Worm (Caenorhabditis elegans): Measurements from ENCODE around the gene erd-2.2.

DNA sequence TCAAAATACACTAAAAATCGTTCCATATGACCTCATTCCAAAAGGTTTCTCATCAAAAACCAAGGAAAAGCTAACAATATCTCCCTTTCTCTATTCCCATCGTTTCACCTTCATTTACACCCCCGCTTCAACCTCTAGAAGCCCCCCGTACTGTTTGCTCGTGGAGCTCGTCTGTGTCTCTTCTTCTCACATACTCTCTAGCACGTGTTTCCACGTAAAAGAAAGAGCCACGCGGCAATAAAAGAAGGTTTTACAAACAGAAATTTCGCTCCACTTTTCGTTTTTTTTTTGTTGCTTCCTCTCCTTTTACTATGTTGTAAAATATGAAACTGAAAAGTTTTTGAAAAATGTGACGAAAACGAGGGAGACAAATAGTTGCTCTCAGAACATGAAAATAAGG, 13.9 kb upstream of the erd-2.2 start:
- TF ChIP-seq nhr-28 (tag; optimal IDR thresholded peaks at IDR 0.05), result no peak
- no peak for TF ChIP-seq ztf-11 (tag; optimal IDR thresholded peaks at IDR 0.05)
- TF ChIP-seq nhr-25 (tag; optimal IDR thresholded peaks at IDR 0.05; ENCODE audit: borderline replicate concordance, insufficient read depth), result no peak
- no peak for TF ChIP-seq ZK546.5 (tag; optimal IDR thresholded peaks at IDR 0.05)
- no peak for TF ChIP-seq F49E8.2 (tag; optimal IDR thresholded peaks at IDR 0.05; ENCODE audit: borderline replicate concordance)
- no peak for TF ChIP-seq nhr-48 (tag; optimal IDR thresholded peaks at IDR 0.05)
- TF ChIP-seq mdl-1 (tag; optimal IDR thresholded peaks at IDR 0.05), result no peak
- TF ChIP-seq ceh-28 (tag; optimal IDR thresholded peaks at IDR 0.05), result no peak
- TF ChIP-seq snpc-4 (tag; optimal IDR thresholded peaks at IDR 0.05), result no peak
- no peak for TF ChIP-seq fkh-10 (GFP tag; optimal IDR thresholded peaks at IDR 0.05)
- TF ChIP-seq nhr-77 (tag; optimal IDR thresholded peaks at IDR 0.05), result no peak

All from whole organism, L4 larva.